Worm (Caenorhabditis elegans) whole organism, young adult: ENCODE results near the gene egl-46.

ENCODE experiments used
- B0035.1 ChIP-seq: sonication (generic microtip); optimal IDR thresholded peaks from 2 replicates; lab custom pipeline; 2016; ENCODE audit warnings: missing genetic modification characterization, mild to moderate bottlenecking, missing compliant biosample characterization, missing genotype, missing genetic modification reagents
- B0261.1 ChIP-seq: sonication (generic microtip); optimal IDR thresholded peaks from 2 replicates; lab custom pipeline; 2016; ENCODE audit warnings: mild to moderate bottlenecking, missing genetic modification characterization, moderate library complexity, missing compliant biosample characterization
- D2030.7 ChIP-seq: fragments of 200-800 bp; sonication (Bioruptor generic); IDR thresholded peaks from 2 replicates; pipeline ENCODE4 v1.3.6; 2022; ENCODE audit warnings: missing genetic modification reagents, missing genetic modification characterization, missing compliant biosample characterization
- F23B12.7 ChIP-seq: sonication (generic microtip); optimal IDR thresholded peaks from 2 replicates; lab custom pipeline; 2017; ENCODE audit warnings: missing genetic modification characterization, mild to moderate bottlenecking, missing compliant biosample characterization, antibody characterized with exemption, moderate library complexity; ENCODE audit not compliant: insufficient read depth
- F49E8.2 ChIP-seq: sonication (generic microtip); optimal IDR thresholded peaks from 3 replicates; lab custom pipeline; 2017; ENCODE audit warnings: missing genetic modification characterization, mild to moderate bottlenecking, missing compliant biosample characterization, antibody characterized with exemption, moderate library complexity; ENCODE audit not compliant: insufficient read depth
- T07F8.4 ChIP-seq: sonication (generic microtip); optimal IDR thresholded peaks from 2 replicates; lab custom pipeline; 2016; ENCODE audit warnings: mild to moderate bottlenecking, missing genetic modification characterization, moderate library complexity, missing compliant biosample characterization
- T26A5.8 ChIP-seq: sonication (generic microtip); optimal IDR thresholded peaks from 2 replicates; lab custom pipeline; 2016; ENCODE audit warnings: missing genetic modification characterization, missing compliant biosample characterization
- Y79H2A.3 ChIP-seq: fragments of 200-800 bp; sonication (Bioruptor generic); conservative IDR thresholded peaks from 2 replicates; pipeline ENCODE4 v1.3.6; 2022; ENCODE audit warnings: missing genetic modification reagents, missing genetic modification characterization, missing compliant biosample characterization
- ama-1 ChIP-seq, 3 experiments: fragments of 150-350 bp in 1 of 3; sonication (generic microtip) in 2 of 3; optimal IDR thresholded peaks; 2 replicates each; lab custom pipeline; 2014 to 2018; ENCODE audit warnings: missing biosample characterization in 2 of 3, missing genetic modification characterization in 2 of 3, missing genetic modification reagents in 2 of 3
- athp-1 ChIP-seq: sonication (generic microtip); optimal IDR thresholded peaks from 2 replicates; lab custom pipeline; 2017; ENCODE audit warnings: mild to moderate bottlenecking, missing genetic modification characterization, missing compliant biosample characterization
- attf-3 ChIP-seq: fragments of 200-800 bp; sonication (Bioruptor generic); conservative IDR thresholded peaks from 2 replicates; pipeline ENCODE4 v1.3.6; 2022; ENCODE audit warnings: missing genetic modification reagents, missing genetic modification characterization, missing compliant biosample characterization
- attf-6 ChIP-seq: fragments of 200-800 bp; sonication (Bioruptor generic); IDR thresholded peaks from 2 replicates; pipeline ENCODE4 v1.3.6; 2022; ENCODE audit warnings: missing genetic modification reagents, missing genetic modification characterization, missing compliant biosample characterization
- egl-44 ChIP-seq: fragments of 200-800 bp; sonication (Bioruptor generic); IDR thresholded peaks from 2 replicates; pipeline ENCODE4 v1.3.6; 2022; ENCODE audit warnings: missing genetic modification reagents, missing genetic modification characterization, missing compliant biosample characterization
- fkh-3 ChIP-seq: sonication (generic microtip); optimal IDR thresholded peaks from 2 replicates; lab custom pipeline; 2016; ENCODE audit warnings: mild to moderate bottlenecking, missing genetic modification characterization, missing compliant biosample characterization
- hlh-26 ChIP-seq: fragments of 200-800 bp; sonication (Bioruptor generic); conservative IDR thresholded peaks from 2 replicates; pipeline ENCODE4 v1.3.6; 2022; ENCODE audit warnings: missing genetic modification reagents, missing genetic modification characterization, missing compliant biosample characterization
- hmg-1.2 ChIP-seq: fragments of 200-800 bp; sonication (Bioruptor generic); IDR thresholded peaks from 2 replicates; pipeline ENCODE4 v1.3.6; 2022; ENCODE audit warnings: missing genetic modification reagents, missing genetic modification characterization, missing compliant biosample characterization
- hmg-20 ChIP-seq: fragments of 200-800 bp; sonication (Bioruptor generic); IDR thresholded peaks from 2 replicates; pipeline ENCODE4 v1.3.6; 2022; ENCODE audit warnings: missing genetic modification reagents, missing genetic modification characterization, missing compliant biosample characterization
- hrde-1 ChIP-seq: sonication (generic microtip); optimal IDR thresholded peaks from 2 replicates; lab custom pipeline; 2016; ENCODE audit warnings: missing genetic modification characterization, mild to moderate bottlenecking, missing compliant biosample characterization, moderate library complexity, missing genotype, missing genetic modification reagents, borderline replicate concordance
- lir-1 ChIP-seq: fragments of 200-800 bp; sonication (Bioruptor generic); conservative IDR thresholded peaks from 2 replicates; pipeline ENCODE4 v1.3.6; 2022; ENCODE audit warnings: missing genetic modification reagents, missing genetic modification characterization, missing compliant biosample characterization
- lsy-27 ChIP-seq: sonication (generic microtip); optimal IDR thresholded peaks from 2 replicates; lab custom pipeline; 2017; ENCODE audit warnings: missing genetic modification characterization, mild to moderate bottlenecking, missing compliant biosample characterization, antibody characterized with exemption, missing genotype, borderline replicate concordance; ENCODE audit not compliant: insufficient read depth
- madf-10 ChIP-seq: sonication (generic microtip); optimal IDR thresholded peaks from 2 replicates; lab custom pipeline; 2016; ENCODE audit warnings: mild to moderate bottlenecking, missing genetic modification characterization, missing compliant biosample characterization
- madf-6 ChIP-seq: fragments of 200-800 bp; sonication (Bioruptor generic); IDR thresholded peaks from 2 replicates; pipeline ENCODE4 v1.3.6; 2022; ENCODE audit warnings: missing genetic modification reagents, missing genetic modification characterization, missing compliant biosample characterization
- madf-8 ChIP-seq: fragments of 200-800 bp; sonication (Bioruptor generic); conservative IDR thresholded peaks from 2 replicates; pipeline ENCODE4 v1.3.6; 2022; ENCODE audit warnings: missing genetic modification reagents, missing genetic modification characterization, missing compliant biosample characterization
- mel-28 ChIP-seq: sonication (generic microtip); optimal IDR thresholded peaks from 2 replicates; lab custom pipeline; 2016; ENCODE audit warnings: borderline replicate concordance, mild to moderate bottlenecking, missing genetic modification characterization, missing compliant biosample characterization
- nhr-179 ChIP-seq: sonication (generic microtip); optimal IDR thresholded peaks from 2 replicates; lab custom pipeline; 2016; ENCODE audit warnings: mild to moderate bottlenecking, missing genetic modification characterization, missing compliant biosample characterization
- pbrm-1 ChIP-seq: fragments of 200-800 bp; sonication (Bioruptor generic); IDR thresholded peaks from 2 replicates; pipeline ENCODE4 v1.3.6; 2022; ENCODE audit warnings: missing genetic modification reagents, missing genetic modification characterization, missing compliant biosample characterization
- rcor-1 ChIP-seq: fragments of 200-800 bp; sonication (Bioruptor generic); IDR thresholded peaks from 2 replicates; pipeline ENCODE4 v1.3.6; 2022; ENCODE audit warnings: missing genetic modification reagents, missing genetic modification characterization, missing compliant biosample characterization
- rpc-1 ChIP-seq, 2 experiments: fragments of 150-350 bp in 1 of 2; sonication (generic microtip) in 1 of 2; optimal IDR thresholded peaks; 2 replicates each; lab custom pipeline; 2014 to 2018; ENCODE audit warnings: missing biosample characterization in 1 of 2, missing genetic modification characterization in 1 of 2, missing genetic modification reagents in 1 of 2, missing genotype in 1 of 2
- somi-1 ChIP-seq: fragments of 200-800 bp; sonication (Bioruptor generic); optimal IDR thresholded peaks from 2 replicates; lab custom pipeline; 2018; ENCODE audit warnings: mild to moderate bottlenecking, missing genetic modification characterization, missing compliant biosample characterization
- tbp1 ChIP-seq: fragments of 200-800 bp; sonication (Bioruptor generic); optimal IDR thresholded peaks from 2 replicates; lab custom pipeline; 2018; ENCODE audit warnings: mild to moderate bottlenecking, missing genetic modification characterization, missing compliant biosample characterization
- unc-130 ChIP-seq: sonication (generic microtip); optimal IDR thresholded peaks from 2 replicates; lab custom pipeline; 2016; ENCODE audit warnings: missing genetic modification reagents, missing genetic modification characterization, missing compliant biosample characterization
- unc-62 ChIP-seq: fragments of 150-350 bp; optimal IDR thresholded peaks from 2 replicates; lab custom pipeline; 2014; ENCODE audit warnings: missing biosample characterization, missing genetic modification reagents, missing genetic modification characterization
- xnd-1 ChIP-seq: sonication (generic microtip); optimal IDR thresholded peaks from 2 replicates; lab custom pipeline; 2016; ENCODE audit warnings: missing genotype, missing genetic modification reagents, missing genetic modification characterization, missing compliant biosample characterization

The egl-46 gene

ce11 chrV:6722378-6722777, 41.0 kb upstream of the egl-46 start, which contains the start of gene ZC487.2:
TSS of gene ZC487.2 (minus strand) at chrV:6722478.
- TF ChIP-seq hmg-20 (GFP tag; lab: Robert Waterston, UW), result no peak
- no peak for TF ChIP-seq athp-1
- TF ChIP-seq somi-1, result no peak
- TF ChIP-seq egl-44, result no peak
- no peak for TF ChIP-seq F23B12.7 (tag; lab: Kevin White, UChicago)
- no peak for TF ChIP-seq ama-1 (optimal IDR thresholded peaks at IDR 0.05; lab: Kevin White, UChicago)
- no peak for TF ChIP-seq ama-1 (GFP tag; optimal IDR thresholded peaks at IDR 0.05; lab: Kevin White, UChicago)
- no peak for TF ChIP-seq lir-1 (GFP tag; lab: Robert Waterston, UW)
- no peak for TF ChIP-seq madf-10
- TF ChIP-seq pbrm-1 (GFP tag; lab: Robert Waterston, UW), result no peak
- TF ChIP-seq rcor-1, result no peak
- no peak for TF ChIP-seq lsy-27 (tag; lab: Kevin White, UChicago)
- no peak for TF ChIP-seq hrde-1 (tag; lab: Kevin White, UChicago)
- no peak for TF ChIP-seq tbp1
- no peak for TF ChIP-seq F49E8.2 (tag; lab: Kevin White, UChicago)
- no peak for TF ChIP-seq T07F8.4 (tag; lab: Kevin White, UChicago)
- no peak for TF ChIP-seq Y79H2A.3 (GFP tag; lab: Robert Waterston, UW)

- TF ChIP-seq xnd-1 (tag; lab: Kevin White, UChicago) (no peak), fkh-3 (tag; lab: Kevin White, UChicago) (no peak), attf-6 (GFP tag; lab: Robert Waterston, UW) (no peak), Y79H2A.3 (GFP tag; lab: Robert Waterston, UW) (no peak), nhr-179 (no peak), B0035.1 (tag; lab: Kevin White, UChicago) (no peak), athp-1 (no peak), F49E8.2 (tag; lab: Kevin White, UChicago) (no peak), T26A5.8 (no peak), mel-28 (tag; lab: Kevin White, UChicago) (no peak), egl-44 (no peak), hlh-26 (no peak), unc-130 (GFP tag; lab: Kevin White, UChicago) (no peak), unc-62 (GFP tag; lab: Kevin White, UChicago) (no peak)
Observed at ce11 chrV:6718232-6718631, 36.9 kb upstream of the egl-46 start, which contains the start of gene srg-30. TSS of gene srg-30 (minus strand) at chrV:6718332.

ce11 chrV:6714858-6715257, 33.5 kb upstream of the egl-46 start:
- peak; percentile 88 for TF ChIP-seq attf-3 (GFP tag; lab: Robert Waterston, UW)

- TF ChIP-seq madf-6 (GFP tag; lab: Robert Waterston, UW), result peak; percentile 63; the same call in 1 of the 2 replicates
- TF ChIP-seq B0261.1 (tag; lab: Kevin White, UChicago), result peak; percentile 60
- peak; percentile 56; the same call in 1 of the 2 replicates for TF ChIP-seq hmg-1.2 (GFP tag; lab: Robert Waterston, UW)
- peak; percentile 23 for TF ChIP-seq rpc-1 (optimal IDR thresholded peaks at IDR 0.05; lab: Kevin White, UChicago)
- peak; percentile 60 for TF ChIP-seq rpc-1 (tag; optimal IDR thresholded peaks at IDR 0.05; lab: Kevin White, UChicago)
- TF ChIP-seq tbp1, result peak; percentile 83
- peak; percentile 50; the same call in 1 of the 2 replicates for TF ChIP-seq attf-3 (GFP tag; lab: Robert Waterston, UW)
- peak; percentile 30; the same call in 1 of the 2 replicates for TF ChIP-seq madf-8 (GFP tag; lab: Robert Waterston, UW)
- TF ChIP-seq D2030.7 (GFP tag; lab: Robert Waterston, UW), result 0 out of 2 replicates have a peak, but pooled peaks have one; percentile 39
Observed at ce11 chrV:6711071-6711470, 29.7 kb upstream of the egl-46 start.
